Worm (Caenorhabditis elegans): ENCODE measurements around the gene gmeb-3.

ce11 chrIII:3737742-3738141, 30.6 kb upstream of the gmeb-3 start:
- TF ChIP-seq zip-8 (tag; optimal IDR thresholded peaks at IDR 0.05) = no peak
- no peak for TF ChIP-seq sptf-1 (tag; optimal IDR thresholded peaks at IDR 0.05)
- TF ChIP-seq pha-4 (tag; optimal IDR thresholded peaks at IDR 0.05) = no peak
- TF ChIP-seq elt-1 (tag; optimal IDR thresholded peaks at IDR 0.05; ENCODE audit: borderline replicate concordance, insufficient read depth) = no peak
- no peak for TF ChIP-seq snpc-4 (tag; optimal IDR thresholded peaks at IDR 0.05)
- no peak for TF ChIP-seq unc-62 (GFP tag; optimal IDR thresholded peaks at IDR 0.05)
- no peak for TF ChIP-seq ham-2 (GFP tag; optimal IDR thresholded peaks at IDR 0.05)

Measured in whole organism, mixed stage, embryonic.